Fruit fly (Drosophila melanogaster): ENCODE results near the gene Hmgcr.

The Hmgcr gene

dm6 chr3R:23729066-23729465 lies 4.1 kb upstream of the Hmgcr start (continued):
- TF ChIP-seq rib (GFP tag; IDR thresholded peaks at IDR 0.05) (peak; percentile 68; the same call in 1 of the 2 replicates), slp2 (GFP tag; optimal IDR thresholded peaks at IDR 0.05) (no peak), zen (tag; optimal IDR thresholded peaks at IDR 0.05) (peak; percentile 57), GATAe (GFP tag; conservative IDR thresholded peaks at IDR 0.05) (no peak), ssp (GFP tag; IDR thresholded peaks at IDR 0.05) (no peak), CG1602 (GFP tag; optimal IDR thresholded peaks at IDR 0.05) (no peak), CG17385 (GFP tag; optimal IDR thresholded peaks at IDR 0.05) (peak; percentile 45), Meics (GFP tag; optimal IDR thresholded peaks at IDR 0.05) (peak; percentile 62), Abd-B (GFP tag; optimal IDR thresholded peaks at IDR 0.05) (no peak), Camta (GFP tag; optimal IDR thresholded peaks at IDR 0.05) (no peak), CG6765 (GFP tag; optimal IDR thresholded peaks at IDR 0.05) (peak; percentile 69), CG33557 (GFP tag; optimal IDR thresholded peaks at IDR 0.05) (no peak), ERR (GFP tag; optimal IDR thresholded peaks at IDR 0.05) (peak; percentile 7), Dip2 (GFP tag; IDR thresholded peaks at IDR 0.05) (no peak), gro (GFP tag; optimal IDR thresholded peaks at IDR 0.05) (peak; percentile 47), cwo (GFP tag; optimal IDR thresholded peaks at IDR 0.05) (peak; percentile 27), CG18011 (GFP tag; optimal IDR thresholded peaks at IDR 0.05) (no peak), CG11398 (GFP tag; optimal IDR thresholded peaks at IDR 0.05) (peak; percentile 29), CG3726 (GFP tag; IDR thresholded peaks at IDR 0.05) (no peak), trh (GFP tag; optimal IDR thresholded peaks at IDR 0.05) (no peak), B-H2 (GFP tag; optimal IDR thresholded peaks at IDR 0.05) (peak; percentile 81), CG10654 (GFP tag; optimal IDR thresholded peaks at IDR 0.05) (no peak), CG34224 (GFP tag; IDR thresholded peaks at IDR 0.05; ENCODE audit: partially characterized antibody) (no peak), odd (GFP tag; optimal IDR thresholded peaks at IDR 0.05) (peak; percentile 64), CG10959 (GFP tag; IDR thresholded peaks at IDR 0.05) (no peak), CG3163 (GFP tag; optimal IDR thresholded peaks at IDR 0.05) (no peak), Spps (tag; optimal IDR thresholded peaks at IDR 0.05) (no peak), sr (GFP tag; IDR thresholded peaks at IDR 0.05) (no peak), CG6813 (GFP tag; optimal IDR thresholded peaks at IDR 0.05) (peak; percentile 86), tin (GFP tag; optimal IDR thresholded peaks at IDR 0.05) (no peak), da (GFP tag; optimal IDR thresholded peaks at IDR 0.05) (no peak), tup (GFP tag; optimal IDR thresholded peaks at IDR 0.05) (peak; percentile 40), fd64A (GFP tag; optimal IDR thresholded peaks at IDR 0.05) (peak; percentile 19), knrl (GFP tag; IDR thresholded peaks at IDR 0.05; ENCODE audit: partially characterized antibody) (no peak), ewg (GFP tag; optimal IDR thresholded peaks at IDR 0.05) (no peak), chn (GFP tag; optimal IDR thresholded peaks at IDR 0.05) (no peak), klu (GFP tag; IDR thresholded peaks at IDR 0.05) (no peak), CG7271 (tag; optimal IDR thresholded peaks at IDR 0.05) (no peak), CG4854 (GFP tag; optimal IDR thresholded peaks at IDR 0.05) (peak; percentile 19), CG2678 (tag; optimal IDR thresholded peaks at IDR 0.05) (peak; percentile 67), Side (GFP tag; optimal IDR thresholded peaks at IDR 0.05) (no peak), CG16815 (GFP tag; optimal IDR thresholded peaks at IDR 0.05) (no peak), CG18619 (GFP tag; optimal IDR thresholded peaks at IDR 0.05) (peak; percentile 54), lola (GFP tag; optimal IDR thresholded peaks at IDR 0.05) (no peak), disco-r (GFP tag; optimal IDR thresholded peaks at IDR 0.05) (no peak), BEAF-32 (GFP tag; optimal IDR thresholded peaks at IDR 0.05) (no peak), CG14014 (GFP tag; IDR thresholded peaks at IDR 0.05) (no peak; the same call in 1 of the 2 replicates), ems (GFP tag; optimal IDR thresholded peaks at IDR 0.05) (peak; percentile 26), btn (GFP tag; optimal IDR thresholded peaks at IDR 0.05) (no peak), ftz-f1 (GFP tag; optimal IDR thresholded peaks at IDR 0.05) (no peak), CG12942 (GFP tag; optimal IDR thresholded peaks at IDR 0.05) (no peak)
